Worm (Caenorhabditis elegans): ENCODE measurements around the gene W04D2.4.

ce11 chrV:12484585-12484984, 13.0 kb downstream of the W04D2.4 start, which contains the start of gene srt-39:
- TF ChIP-seq klf-2 (GFP tag; conservative IDR thresholded peaks at IDR 0.05) (no peak), cog-1 (tag; optimal IDR thresholded peaks at IDR 0.05) (no peak), ztf-29 (GFP tag; IDR thresholded peaks at IDR 0.05) (no peak), flt-1 (GFP tag; IDR thresholded peaks at IDR 0.05) (no peak), ref-1 (GFP tag; conservative IDR thresholded peaks at IDR 0.05) (no peak), med-1 (GFP tag; optimal IDR thresholded peaks at IDR 0.05; ENCODE audit: insufficient read depth) (no peak), ztf-23 (GFP tag; IDR thresholded peaks at IDR 0.05) (no peak), T22C8.4 (GFP tag; IDR thresholded peaks at IDR 0.05) (no peak), tab-1 (GFP tag; IDR thresholded peaks at IDR 0.05) (no peak)
